Fruit fly (Drosophila melanogaster) whole organism: ENCODE measurements around the gene inaF-C.
"Not testable (repeated sequence)": the region's sequence is repeated elsewhere in the genome, so short reads cannot be mapped to it uniquely, and the experiment has no call there.

ENCODE experiments used
- CG8478 ChIP-seq: fragments of >200 bp; optimal IDR thresholded peaks from 2 replicates; lab custom pipeline; 2018; ENCODE audit warnings: inconsistent platforms
- Dll ChIP-seq: fragments of >200 bp; optimal IDR thresholded peaks from 2 replicates; lab custom pipeline; 2017
- EcR ChIP-seq, 2 experiments: fragments of >200 bp; optimal IDR thresholded peaks; 2 replicates each; lab custom pipeline; 2017; ENCODE audit warnings: missing biosample characterization in 2 of 2, missing genetic modification characterization in 2 of 2, missing genetic modification reagents in 2 of 2
- pan ChIP-seq: fragments of >200 bp; optimal IDR thresholded peaks from 2 replicates; lab custom pipeline; 2017
- psq ChIP-seq: fragments of >200 bp; optimal IDR thresholded peaks from 2 replicates; lab custom pipeline; 2017
- usp ChIP-seq: fragments of >200 bp; optimal IDR thresholded peaks from 2 replicates; lab custom pipeline; 2017; ENCODE audit warnings: missing biosample characterization, missing genetic modification characterization, mixed read lengths

Gene inaF-C

DNA sequence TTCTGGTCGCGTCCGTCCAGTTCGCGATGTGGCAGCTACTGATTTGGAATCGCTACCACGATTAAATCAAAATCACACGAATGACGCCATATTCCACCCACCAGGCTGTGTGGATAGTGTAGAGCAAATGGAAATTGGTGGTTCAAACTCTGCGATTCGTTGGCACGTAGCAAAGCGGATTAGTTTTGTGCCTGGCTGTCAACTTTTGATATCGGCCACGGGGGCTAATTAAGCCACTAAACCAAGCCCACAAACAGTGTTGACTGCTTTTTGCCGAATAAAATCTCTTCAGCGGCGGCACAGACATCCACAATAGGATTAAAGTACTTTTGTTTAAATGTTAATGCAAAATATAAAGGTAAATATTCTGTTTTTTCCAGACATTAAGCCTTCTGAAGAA is at the start of gene inaF-C:
inaF-C (minus strand) TSS at position 101 of the 400 bp plus-strand sequence.
- no peak for TF ChIP-seq EcR (GFP tag; optimal IDR thresholded peaks at IDR 0.05; lab: Kevin White, UChicago)
- TF ChIP-seq psq (lab: Kevin White, UChicago) = no peak
- TF ChIP-seq pan (lab: Kevin White, UChicago) = no peak
- no peak for TF ChIP-seq Dll (lab: Kevin White, UChicago)
- no peak for TF ChIP-seq CG8478 (lab: Kevin White, UChicago)
- no peak for TF ChIP-seq usp (GFP tag; lab: Kevin White, UChicago)

dm6 chrX:11778734-11779220 is 47.2 kb upstream of the inaF-C start, which contains the start of gene dy:
Gene dy, minus strand, starts transcription at chrX:11778784.
- TF ChIP-seq EcR (GFP tag; optimal IDR thresholded peaks at IDR 0.05; lab: Kevin White, UChicago) = no peak
- no peak for TF ChIP-seq psq (lab: Kevin White, UChicago)
- no peak for TF ChIP-seq CG8478 (lab: Kevin White, UChicago)
- TF ChIP-seq Dll (lab: Kevin White, UChicago) = no peak
- no peak for TF ChIP-seq pan (lab: Kevin White, UChicago)
- TF ChIP-seq usp (GFP tag; lab: Kevin White, UChicago) = no peak

- TF ChIP-seq EcR (GFP tag; optimal IDR thresholded peaks at IDR 0.05; lab: Kevin White, UChicago) = no peak
- TF ChIP-seq Dll (lab: Kevin White, UChicago) = no peak
- no peak for TF ChIP-seq psq (lab: Kevin White, UChicago)
- TF ChIP-seq CG8478 (lab: Kevin White, UChicago) = no peak
- TF ChIP-seq usp (GFP tag; lab: Kevin White, UChicago) = no peak
These were observed 44.5 kb upstream of the inaF-C start for dm6 chrX:11775987-11776587.

DNA sequence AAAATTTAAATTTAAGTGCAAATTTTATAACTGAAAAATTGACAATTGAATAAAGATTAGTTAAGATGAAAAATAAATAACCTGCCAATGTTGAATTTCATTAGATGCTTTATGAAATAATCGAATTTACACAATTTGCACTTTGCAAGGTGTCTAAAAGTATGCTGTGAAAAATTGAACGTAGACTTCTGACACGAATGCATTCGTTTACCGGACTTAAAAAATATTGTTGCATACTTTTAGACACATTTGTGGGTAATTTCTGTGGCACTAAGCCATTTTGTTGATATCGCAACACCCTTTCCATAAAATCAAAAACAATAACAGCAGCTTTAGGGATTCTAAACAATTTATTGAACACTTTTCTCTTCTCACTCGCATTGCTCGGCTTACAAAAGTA is 37.9 kb upstream of the inaF-C start:
- no peak for TF ChIP-seq Dll (lab: Kevin White, UChicago)

DNA sequence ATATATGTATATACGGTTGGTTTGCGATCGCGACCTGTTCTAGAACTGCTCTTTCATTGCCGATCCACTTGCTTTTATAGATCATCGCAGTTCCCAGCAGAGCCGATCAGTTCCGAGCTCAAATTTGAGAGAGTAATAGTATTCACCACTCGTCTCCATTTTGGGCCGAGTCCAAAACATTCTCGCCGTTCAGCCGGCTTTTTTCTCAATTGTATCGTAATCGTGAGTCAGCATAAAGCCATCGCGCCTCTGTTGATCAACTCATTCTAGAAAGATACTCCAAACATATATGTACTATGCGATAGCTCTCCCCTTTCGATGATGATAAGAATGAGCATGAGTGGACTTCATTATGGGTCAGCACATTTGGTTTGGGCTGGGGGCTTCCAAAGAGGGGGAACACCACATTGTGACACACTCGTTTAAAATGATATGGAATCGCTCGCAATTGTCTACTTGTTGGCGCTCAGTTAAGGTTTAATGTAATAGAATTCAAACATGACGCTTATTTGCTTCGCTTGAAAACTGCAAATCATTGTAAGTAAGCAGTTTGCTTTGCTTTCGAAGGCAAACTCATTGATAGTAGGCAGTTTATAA is 33.1 kb upstream of the inaF-C start, which contains the start of gene CG9360:
CG9360 (minus strand) TSS at position 51 of the 597 bp plus-strand sequence.
- no peak for TF ChIP-seq pan (lab: Kevin White, UChicago)
- TF ChIP-seq psq (lab: Kevin White, UChicago) = no peak
- TF ChIP-seq usp (GFP tag; lab: Kevin White, UChicago) = no peak
- TF ChIP-seq EcR (GFP tag; optimal IDR thresholded peaks at IDR 0.05; lab: Kevin White, UChicago) = no peak
- no peak for TF ChIP-seq Dll (lab: Kevin White, UChicago)
- TF ChIP-seq CG8478 (lab: Kevin White, UChicago) = no peak

DNA sequence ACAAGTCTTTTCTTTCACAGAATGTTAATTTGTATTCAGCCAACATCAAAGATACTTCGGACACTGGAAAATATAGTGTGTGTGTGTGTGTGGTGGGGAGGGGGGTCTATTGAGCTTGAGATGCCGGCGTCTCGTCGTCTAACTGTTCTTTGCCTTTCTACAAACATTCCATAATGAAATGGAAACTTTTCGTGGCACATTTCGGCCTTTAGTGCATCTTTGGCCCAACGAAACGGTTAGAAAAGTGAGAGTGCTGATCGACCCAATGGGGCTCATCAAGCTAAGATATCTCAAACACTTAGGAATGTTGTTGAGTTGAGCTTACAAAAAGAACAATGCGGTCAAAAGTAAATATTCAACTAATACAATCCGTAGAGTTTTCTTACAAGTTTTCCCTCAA is 25.3 kb upstream of the inaF-C start:
- TF ChIP-seq pan (lab: Kevin White, UChicago) = no peak
- no peak for TF ChIP-seq usp (GFP tag; lab: Kevin White, UChicago)
- TF ChIP-seq EcR (GFP tag; optimal IDR thresholded peaks at IDR 0.05; lab: Kevin White, UChicago) = no peak
- TF ChIP-seq psq (lab: Kevin White, UChicago) = no peak
- no peak for TF ChIP-seq Dll (lab: Kevin White, UChicago)
- no peak for TF ChIP-seq CG8478 (lab: Kevin White, UChicago)

dm6 chrX:11753973-11754372 is 22.4 kb upstream of the inaF-C start, which contains the start of gene m:
Gene m, plus strand, starts transcription at chrX:11754273.
- TF ChIP-seq CG8478 (lab: Kevin White, UChicago); Dll (lab: Kevin White, UChicago); usp (GFP tag; lab: Kevin White, UChicago): not testable (repeated sequence)

DNA sequence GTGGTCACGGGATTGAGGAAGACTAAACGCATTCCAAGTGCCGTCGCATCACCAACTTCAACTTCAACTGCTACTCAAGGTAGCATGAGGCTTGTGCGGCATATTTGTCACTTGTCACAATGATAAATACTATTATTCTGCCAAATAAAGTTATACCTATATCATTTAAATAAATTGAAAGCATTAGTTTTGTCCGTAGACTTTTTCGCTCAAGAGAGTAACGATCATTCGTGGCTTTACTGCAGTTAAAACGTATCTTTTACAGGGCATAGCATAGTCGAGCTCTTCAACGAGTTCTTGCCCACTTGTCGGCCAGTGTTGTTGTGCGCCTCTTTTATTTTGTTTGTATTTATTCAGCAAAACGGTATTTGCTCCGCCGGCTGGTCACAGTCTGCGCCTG is 4.9 kb upstream of the inaF-C start:
- TF ChIP-seq CG8478 (lab: Kevin White, UChicago) (no peak), Dll (lab: Kevin White, UChicago) (no peak), EcR (GFP tag; optimal IDR thresholded peaks at IDR 0.05; lab: Kevin White, UChicago) (no peak), pan (lab: Kevin White, UChicago) (no peak), usp (GFP tag; lab: Kevin White, UChicago) (no peak), psq (lab: Kevin White, UChicago) (no peak)

DNA sequence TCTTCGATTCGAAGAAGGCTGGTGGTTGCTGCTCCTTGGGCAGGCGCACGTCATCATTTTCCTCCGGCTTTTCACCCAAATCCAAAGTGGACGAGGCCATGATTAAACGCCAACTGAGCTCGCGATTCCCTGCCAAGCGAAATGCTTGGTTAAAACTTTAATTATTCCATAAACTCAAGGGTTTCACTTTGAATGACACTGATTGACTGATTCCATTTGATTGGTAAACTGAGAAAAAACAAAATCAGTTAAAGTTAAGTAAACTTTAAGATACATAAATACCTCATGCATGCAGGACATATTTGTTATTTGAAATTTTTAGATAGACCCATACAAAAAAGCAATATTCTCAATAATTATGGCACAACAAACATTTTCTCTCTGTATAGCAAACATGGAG is 2.2 kb upstream of the inaF-C start, which contains the start of gene inaF-A:
inaF-A (minus strand) TSS at position 101 of the 400 bp plus-strand sequence.
- no peak for TF ChIP-seq EcR (GFP tag; optimal IDR thresholded peaks at IDR 0.05; lab: Kevin White, UChicago)
- no peak for TF ChIP-seq pan (lab: Kevin White, UChicago)
- TF ChIP-seq CG8478 (lab: Kevin White, UChicago) = no peak
- TF ChIP-seq usp (GFP tag; lab: Kevin White, UChicago) = no peak
- no peak for TF ChIP-seq Dll (lab: Kevin White, UChicago)
- TF ChIP-seq psq (lab: Kevin White, UChicago) = no peak

- TF ChIP-seq usp (GFP tag; lab: Kevin White, UChicago) = no peak
These were observed 1.1 kb upstream of the inaF-C start, which contains the start of gene inaF-B for dm6 chrX:11732670-11733069. Gene inaF-B, minus strand, starts transcription at chrX:11732770.

DNA sequence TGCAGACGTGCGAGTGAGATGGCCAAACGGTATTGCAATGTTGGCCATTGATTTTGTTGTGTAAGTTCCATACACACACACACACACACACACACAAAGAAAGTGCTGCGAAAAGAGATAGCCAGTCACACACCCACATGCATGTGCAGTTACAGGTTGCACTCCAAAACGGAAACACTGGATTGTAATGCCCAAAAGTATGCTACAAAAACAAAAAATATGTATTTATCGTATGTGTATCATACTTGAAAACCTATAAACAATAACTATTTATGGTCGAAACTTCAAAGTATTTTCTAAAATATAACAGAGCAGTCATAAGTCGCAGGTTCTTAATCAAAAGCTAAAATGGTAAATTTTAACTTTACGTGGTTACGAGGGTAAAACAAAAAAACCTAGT is 1.6 kb downstream of the inaF-C start:
- TF ChIP-seq Dll (lab: Kevin White, UChicago) = no peak
- TF ChIP-seq CG8478 (lab: Kevin White, UChicago) = no peak
- no peak for TF ChIP-seq pan (lab: Kevin White, UChicago)

- TF ChIP-seq usp (GFP tag; lab: Kevin White, UChicago) = no peak
- no peak for TF ChIP-seq pan (lab: Kevin White, UChicago)
- TF ChIP-seq CG8478 (lab: Kevin White, UChicago) = no peak
- TF ChIP-seq psq (lab: Kevin White, UChicago) = no peak
- TF ChIP-seq Dll (lab: Kevin White, UChicago) = no peak
- no peak for TF ChIP-seq EcR (GFP tag; optimal IDR thresholded peaks at IDR 0.05; lab: Kevin White, UChicago)
These were observed 2.6 kb downstream of the inaF-C start, which contains the start of gene inaF-D for dm6 chrX:11728999-11729398. Gene inaF-D, minus strand, starts transcription at chrX:11729099.
